Worm (Caenorhabditis elegans): ENCODE measurements around the gene Y53C12B.7.
A peak's percentile ranks its signal among the peaks of the same experiment; 100 is the strongest.

The Y53C12B.7 gene

DNA sequence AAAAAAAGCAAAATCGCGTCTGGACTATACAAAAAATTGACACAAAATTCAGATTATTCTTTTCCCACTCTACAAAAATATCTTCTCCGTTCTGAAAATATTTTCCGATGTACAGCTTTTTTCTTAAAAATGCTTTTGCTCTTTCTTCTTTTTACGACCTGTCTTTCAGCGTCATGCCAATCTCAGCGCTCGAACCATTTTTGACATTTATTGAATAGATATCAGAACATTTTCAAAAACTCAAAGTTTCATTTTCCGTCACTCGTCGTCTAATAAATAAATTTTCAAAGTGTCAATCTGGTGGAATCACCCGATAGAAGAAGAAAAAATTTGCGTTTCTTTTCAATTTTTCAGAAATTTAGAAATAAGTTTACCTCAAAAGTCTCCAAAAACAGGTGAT, 11.6 kb downstream of the Y53C12B.7 start:
- TF ChIP-seq lin-40 (tag; optimal IDR thresholded peaks at IDR 0.05) (no peak), nfyb-1 (GFP tag; IDR thresholded peaks at IDR 0.05) (peak; percentile 28; the same call in 1 of the 2 replicates), let-607 (tag; optimal IDR thresholded peaks at IDR 0.05) (peak; percentile 78 to 88), atf-7 (tag; optimal IDR thresholded peaks at IDR 0.05) (peak; percentile 22), ztf-3 (GFP tag; optimal IDR thresholded peaks at IDR 0.05) (no peak), lin-54 (GFP tag; optimal IDR thresholded peaks at IDR 0.05) (peak; percentile 6), tlf-1 (GFP tag; optimal IDR thresholded peaks at IDR 0.05) (peak; percentile 41), pbrm-1 (GFP tag; IDR thresholded peaks at IDR 0.05) (no peak), ztf-22 (GFP tag; optimal IDR thresholded peaks at IDR 0.05) (peak; percentile 2), tbp1 (GFP tag; optimal IDR thresholded peaks at IDR 0.05) (peak; percentile 33), lin-26 (GFP tag; IDR thresholded peaks at IDR 0.05) (no peak), ceh-79 (tag; optimal IDR thresholded peaks at IDR 0.05) (no peak), madf-10 (tag; optimal IDR thresholded peaks at IDR 0.05) (peak; percentile 2), let-526 (GFP tag; IDR thresholded peaks at IDR 0.05) (0 out of 2 replicates have a peak, but pooled peaks have one; percentile 17), nhr-80 (tag; optimal IDR thresholded peaks at IDR 0.05) (peak; percentile 63), unc-62 (GFP tag; optimal IDR thresholded peaks at IDR 0.05) (peak; percentile 97), T07F8.4 (tag; optimal IDR thresholded peaks at IDR 0.05) (no peak)

DNA sequence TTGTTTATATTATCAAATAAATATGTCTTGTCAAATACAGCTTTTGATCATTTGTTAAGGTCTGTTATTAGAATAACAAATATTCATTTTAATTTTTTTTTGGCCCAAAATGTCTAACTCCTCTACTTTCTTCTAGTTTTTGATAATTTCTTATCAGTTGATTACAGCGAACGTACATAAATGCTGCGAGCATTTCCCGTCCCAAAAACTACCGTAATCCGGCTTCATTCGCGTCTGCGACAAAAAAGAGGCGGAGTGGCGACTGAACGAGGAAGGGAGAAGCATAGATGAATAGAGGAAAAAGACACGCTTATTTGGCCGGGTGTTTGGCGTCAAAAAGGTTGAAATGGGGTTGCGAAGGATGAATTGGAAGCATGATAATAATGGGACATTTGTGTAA, 12.5 kb downstream of the Y53C12B.7 start:
- TF ChIP-seq ceh-91 (GFP tag; IDR thresholded peaks at IDR 0.05) (no peak), aptf-3 (GFP tag; IDR thresholded peaks at IDR 0.05) (no peak), dox-1 (GFP tag; IDR thresholded peaks at IDR 0.05) (peak; percentile 60; the same call in 1 of the 2 replicates), hmg-1.2 (GFP tag; IDR thresholded peaks at IDR 0.05) (0 out of 2 replicates have a peak, but pooled peaks have one; percentile 11), aptf-2 (GFP tag; conservative IDR thresholded peaks at IDR 0.05) (no peak), F52B5.7 (tag; optimal IDR thresholded peaks at IDR 0.05) (no peak), T07F8.4 (tag; optimal IDR thresholded peaks at IDR 0.05) (no peak), dpff-1 (tag; optimal IDR thresholded peaks at IDR 0.05) (no peak), let-607 (tag; optimal IDR thresholded peaks at IDR 0.05) (peak; percentile 61 to 69), snpc-3.4 (tag; optimal IDR thresholded peaks at IDR 0.05) (no peak), T26A5.8 (tag; optimal IDR thresholded peaks at IDR 0.05) (no peak), Y56A3A.18 (GFP tag; IDR thresholded peaks at IDR 0.05) (0 out of 2 replicates have a peak, but pooled peaks have one; percentile 8), attf-3 (GFP tag; conservative IDR thresholded peaks at IDR 0.05) (no peak), lin-40 (tag; optimal IDR thresholded peaks at IDR 0.05) (no peak), repo-1 (tag; optimal IDR thresholded peaks at IDR 0.05) (no peak), pbrm-1 (GFP tag; IDR thresholded peaks at IDR 0.05) (0 out of 2 replicates have a peak, but pooled peaks have one; percentile 41), ztf-6 (GFP tag; IDR thresholded peaks at IDR 0.05) (no peak), F23B12.7 (tag; optimal IDR thresholded peaks at IDR 0.05; ENCODE audit: insufficient read depth) (no peak), tlf-1 (GFP tag; optimal IDR thresholded peaks at IDR 0.05) (no peak), cebp-1 (GFP tag; IDR thresholded peaks at IDR 0.05) (no peak), cebp-1 (tag; optimal IDR thresholded peaks at IDR 0.05) (peak; percentile 26), nhr-27 (tag; optimal IDR thresholded peaks at IDR 0.05) (no peak), nhr-90 (tag; optimal IDR thresholded peaks at IDR 0.05) (peak; percentile 38), cebp-2 (GFP tag; IDR thresholded peaks at IDR 0.05) (no peak), lag-1 (GFP tag; IDR thresholded peaks at IDR 0.05) (no peak), lir-1 (GFP tag; conservative IDR thresholded peaks at IDR 0.05) (no peak), attf-6 (GFP tag; IDR thresholded peaks at IDR 0.05) (no peak), ets-4 (GFP tag; optimal IDR thresholded peaks at IDR 0.05) (peak; percentile 3), nhr-179 (tag; optimal IDR thresholded peaks at IDR 0.05) (no peak), pha-4 (tag; optimal IDR thresholded peaks at IDR 0.05) (peak; percentile 53), snpc-4 (GFP tag; optimal IDR thresholded peaks at IDR 0.05) (no peak), snpc-4 (tag; optimal IDR thresholded peaks at IDR 0.05) (peak in 1 of 4 experiments; percentile 4), tbp1 (GFP tag; optimal IDR thresholded peaks at IDR 0.05) (peak; percentile 13), Y67H2A.10 (GFP tag; conservative IDR thresholded peaks at IDR 0.05) (no peak), ztf-18 (tag; optimal IDR thresholded peaks at IDR 0.05) (no peak), ztf-22 (GFP tag; optimal IDR thresholded peaks at IDR 0.05) (peak; percentile 76), F57A8.1 (GFP tag; optimal IDR thresholded peaks at IDR 0.05) (no peak), nhr-80 (tag; optimal IDR thresholded peaks at IDR 0.05) (peak; percentile 86)

All from whole organism, young adult.